Worm (Caenorhabditis elegans): ENCODE measurements around the gene F53E4.1.
A peak's percentile ranks its signal among the peaks of the same experiment; 100 is the strongest.

Gene F53E4.1

ce11 chrV:15658262-15659060 lies 9.6 kb downstream of the F53E4.1 start:
- TF ChIP-seq rnt-1 (tag; optimal IDR thresholded peaks at IDR 0.05) (peak; percentile 72), ceh-88 (GFP tag; IDR thresholded peaks at IDR 0.05) (no peak), nhr-20 (tag; optimal IDR thresholded peaks at IDR 0.05) (no peak), nhr-11 (tag; optimal IDR thresholded peaks at IDR 0.05) (no peak), pag-3 (tag; optimal IDR thresholded peaks at IDR 0.05; ENCODE audit: borderline replicate concordance, insufficient read depth) (no peak), nhr-19 (GFP tag; conservative IDR thresholded peaks at IDR 0.05) (peak; percentile 34; the same call in 1 of the 2 replicates), elt-3 (tag; optimal IDR thresholded peaks at IDR 0.05) (no peak), unc-30 (tag; optimal IDR thresholded peaks at IDR 0.05) (no peak), vab-15 (tag; optimal IDR thresholded peaks at IDR 0.05) (no peak), nhr-84 (tag; optimal IDR thresholded peaks at IDR 0.05) (no peak), xbp-1 (tag; optimal IDR thresholded peaks at IDR 0.05) (no peak), nhr-90 (tag; optimal IDR thresholded peaks at IDR 0.05; ENCODE audit: poor library complexity) (no peak), lin-14 (GFP tag; optimal IDR thresholded peaks at IDR 0.05) (peak; percentile 51), ets-5 (GFP tag; IDR thresholded peaks at IDR 0.05) (no peak), lin-35 (GFP tag; optimal IDR thresholded peaks at IDR 0.05) (no peak), lsy-2 (tag; optimal IDR thresholded peaks at IDR 0.05) (peak in 1 of 2 experiments; percentile 24), nhr-71 (tag; optimal IDR thresholded peaks at IDR 0.05) (peak; percentile 40), snu-23 (GFP tag; optimal IDR thresholded peaks at IDR 0.05) (peak; percentile 5), ces-1 (GFP tag; optimal IDR thresholded peaks at IDR 0.05) (no peak), mef-2 (tag; optimal IDR thresholded peaks at IDR 0.05) (no peak), isw-1 (GFP tag; IDR thresholded peaks at IDR 0.05) (no peak), unc-98 (GFP tag; IDR thresholded peaks at IDR 0.05) (no peak), elt-2 (tag; optimal IDR thresholded peaks at IDR 0.05) (no peak), pqm-1 (tag; optimal IDR thresholded peaks at IDR 0.05) (no peak), F16B12.6 (tag; optimal IDR thresholded peaks at IDR 0.05) (no peak), nhr-28 (tag; optimal IDR thresholded peaks at IDR 0.05) (no peak)

ce11 chrV:15654124-15654523 lies 14.0 kb downstream of the F53E4.1 start, which contains the start of gene F53E4.2:
TSS of gene F53E4.2 (plus strand) at chrV:15654424.
- TF ChIP-seq lsy-2 (tag; optimal IDR thresholded peaks at IDR 0.05) (no peak), egl-13 (tag; optimal IDR thresholded peaks at IDR 0.05) (no peak), ceh-88 (GFP tag; IDR thresholded peaks at IDR 0.05) (no peak), ama-1 (optimal IDR thresholded peaks at IDR 0.05) (no peak), pag-3 (tag; optimal IDR thresholded peaks at IDR 0.05; ENCODE audit: borderline replicate concordance, insufficient read depth) (no peak), xbp-1 (tag; optimal IDR thresholded peaks at IDR 0.05) (no peak), lin-13 (GFP tag; optimal IDR thresholded peaks at IDR 0.05) (no peak), zag-1 (tag; optimal IDR thresholded peaks at IDR 0.05) (no peak), F16B12.6 (tag; optimal IDR thresholded peaks at IDR 0.05) (no peak), lin-15B (tag; optimal IDR thresholded peaks at IDR 0.05) (no peak), unc-130 (tag; optimal IDR thresholded peaks at IDR 0.05) (no peak), ceh-63 (GFP tag; optimal IDR thresholded peaks at IDR 0.05) (no peak), C16A3.4 (tag; optimal IDR thresholded peaks at IDR 0.05) (no peak)

DNA sequence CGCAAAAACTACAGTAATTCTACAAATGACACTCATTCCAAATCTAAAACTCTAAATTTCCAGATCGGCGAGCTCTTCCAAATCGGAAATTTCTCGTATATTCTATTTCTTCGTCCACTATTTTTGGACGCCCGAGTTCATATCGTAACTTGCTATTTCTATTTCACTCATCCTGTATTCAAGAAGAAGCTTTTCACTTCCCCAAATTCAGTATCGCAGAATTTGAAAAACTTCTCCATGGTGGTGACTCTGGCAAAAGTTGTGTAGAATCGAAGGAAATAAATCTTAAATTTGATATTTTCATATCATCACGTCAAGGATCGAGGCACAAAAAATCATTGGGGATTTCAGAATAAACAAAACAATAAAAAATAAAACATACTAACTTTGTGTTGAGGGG lies 16.0 kb downstream of the F53E4.1 start:
- TF ChIP-seq lin-13 (GFP tag; optimal IDR thresholded peaks at IDR 0.05) (no peak), efl-1 (optimal IDR thresholded peaks at IDR 0.05) (no peak), efl-1 (GFP tag; optimal IDR thresholded peaks at IDR 0.05 in 1 of 2) (peak in 1 of 2 experiments; percentile 81), nhr-85 (tag) (peak; percentile 65), alr-1 (tag; optimal IDR thresholded peaks at IDR 0.05; ENCODE audit: borderline replicate concordance) (no peak), elt-2 (tag; optimal IDR thresholded peaks at IDR 0.05) (no peak)

All from whole organism, L1 larva.